Fruit fly (Drosophila melanogaster) whole organism, embryonic: Measurements from ENCODE around the gene HINT1.
A peak's percentile ranks its signal among the peaks of the same experiment; 100 is the strongest.

Experiments used
- Bgb ChIP-seq: fragments of 200-800 bp; sonication (Bioruptor generic); IDR thresholded peaks from 2 replicates; pipeline ENCODE4 v1.3.6; 2022; ENCODE audit warnings: missing biosample characterization, missing genetic modification characterization; ENCODE audit not compliant: partially characterized antibody
- CG11560 ChIP-seq: fragments of 200-800 bp; sonication (Bioruptor generic); IDR thresholded peaks from 3 replicates; pipeline ENCODE4 v1.3.6; 2022; ENCODE audit warnings: missing biosample characterization, missing genetic modification characterization
- CG12219 ChIP-seq: fragments of 200-800 bp; sonication (Bioruptor generic); optimal IDR thresholded peaks from 3 replicates; lab custom pipeline; 2018; ENCODE audit warnings: missing biosample characterization, mild to moderate bottlenecking, missing genetic modification characterization
- CG12744 ChIP-seq: fragments of 200-800 bp; sonication (Bioruptor generic); optimal IDR thresholded peaks from 2 replicates; lab custom pipeline; 2016; ENCODE audit warnings: missing biosample characterization, missing genetic modification characterization
- CG12769 ChIP-seq: fragments of 200-800 bp; sonication (Bioruptor generic); optimal IDR thresholded peaks from 2 replicates; lab custom pipeline; 2019; ENCODE audit warnings: missing biosample characterization, mild to moderate bottlenecking, missing genetic modification characterization, moderate library complexity
- CG14050 ChIP-seq: fragments of 200-800 bp; sonication (Bioruptor generic); IDR thresholded peaks from 3 replicates; pipeline ENCODE4 v1.3.6; 2022; ENCODE audit warnings: missing biosample characterization, missing genetic modification characterization
- CG15514 ChIP-seq: fragments of 200-800 bp; sonication (Bioruptor generic); optimal IDR thresholded peaks from 3 replicates; lab custom pipeline; 2017; ENCODE audit warnings: missing biosample characterization, missing genetic modification characterization, mild to moderate bottlenecking, moderate library complexity, missing genetic modification reagents
- CG15601 ChIP-seq: fragments of 200-800 bp; sonication (Bioruptor generic); optimal IDR thresholded peaks from 3 replicates; lab custom pipeline; 2019; ENCODE audit warnings: missing biosample characterization, mild to moderate bottlenecking, missing genetic modification characterization, moderate library complexity
- CG17829 ChIP-seq: fragments of 200-800 bp; optimal IDR thresholded peaks from 2 replicates; lab custom pipeline; 2019; ENCODE audit warnings: missing biosample characterization, mild to moderate bottlenecking, missing genetic modification characterization, moderate library complexity
- CG2116 ChIP-seq: fragments of 200-800 bp; sonication (Bioruptor generic); optimal IDR thresholded peaks from 3 replicates; lab custom pipeline; 2018; ENCODE audit warnings: missing biosample characterization, mild to moderate bottlenecking, missing genetic modification characterization
- CG30403 ChIP-seq: fragments of 200-800 bp; sonication (Bioruptor generic); optimal IDR thresholded peaks from 3 replicates; lab custom pipeline; 2016; ENCODE audit warnings: missing biosample characterization, missing genetic modification characterization
- CG4617 ChIP-seq: fragments of 200-800 bp; sonication (Bioruptor generic); optimal IDR thresholded peaks from 3 replicates; lab custom pipeline; 2016; ENCODE audit warnings: missing biosample characterization, missing genetic modification characterization, borderline replicate concordance
- CG5180 ChIP-seq: fragments of 200-800 bp; sonication (Bioruptor generic); optimal IDR thresholded peaks from 3 replicates; lab custom pipeline; 2017; ENCODE audit warnings: missing biosample characterization, missing genetic modification characterization, mild to moderate bottlenecking, moderate library complexity, missing genetic modification reagents
- CG6654 ChIP-seq: fragments of 200-800 bp; sonication (Bioruptor generic); optimal IDR thresholded peaks from 2 replicates; lab custom pipeline; 2017; ENCODE audit warnings: missing biosample characterization, mild to moderate bottlenecking, missing genetic modification characterization
- CG6791 ChIP-seq: fragments of 200-800 bp; sonication (Bioruptor generic); IDR thresholded peaks from 3 replicates; pipeline ENCODE4 v1.3.6; 2022; ENCODE audit warnings: missing biosample characterization, missing genetic modification characterization; ENCODE audit not compliant: partially characterized antibody
- CG7556 ChIP-seq: fragments of 200-800 bp; sonication (Bioruptor generic); optimal IDR thresholded peaks from 2 replicates; lab custom pipeline; 2017; ENCODE audit warnings: missing biosample characterization, mild to moderate bottlenecking, missing genetic modification characterization
- CG7987 ChIP-seq: fragments of 200-800 bp; sonication (Bioruptor generic); optimal IDR thresholded peaks from 2 replicates; lab custom pipeline; 2018; ENCODE audit warnings: missing biosample characterization, mild to moderate bottlenecking, missing genetic modification characterization, moderate library complexity
- CG8924 ChIP-seq: fragments of 200-800 bp; optimal IDR thresholded peaks from 3 replicates; lab custom pipeline; 2019; ENCODE audit warnings: missing biosample characterization, mild to moderate bottlenecking, missing genetic modification characterization, moderate library complexity
- CG9727 ChIP-seq: fragments of 200-800 bp; sonication (Bioruptor generic); optimal IDR thresholded peaks from 3 replicates; lab custom pipeline; 2017; ENCODE audit warnings: missing biosample characterization, mild to moderate bottlenecking, missing genetic modification characterization
- CoRest ChIP-seq: fragments of 200-800 bp; sonication (Bioruptor generic); optimal IDR thresholded peaks from 3 replicates; lab custom pipeline; 2018; ENCODE audit warnings: missing biosample characterization, mild to moderate bottlenecking, missing genetic modification characterization, moderate library complexity
- Dad ChIP-seq: fragments of 200-800 bp; sonication (Bioruptor generic); optimal IDR thresholded peaks from 3 replicates; lab custom pipeline; 2016; ENCODE audit warnings: missing biosample characterization, missing genetic modification characterization
- E2f2 ChIP-seq: fragments of 200-800 bp; sonication (Bioruptor generic); IDR thresholded peaks from 2 replicates; pipeline ENCODE4 v1.3.6; 2022; ENCODE audit warnings: missing biosample characterization, missing genetic modification characterization
- Fer1 ChIP-seq: fragments of 200-800 bp; sonication (Bioruptor generic); optimal IDR thresholded peaks from 2 replicates; lab custom pipeline; 2017; ENCODE audit warnings: missing biosample characterization, mild to moderate bottlenecking, missing genetic modification characterization
- Fer3 ChIP-seq: fragments of 200-800 bp; sonication (Bioruptor generic); optimal IDR thresholded peaks from 2 replicates; lab custom pipeline; 2018; ENCODE audit warnings: missing biosample characterization, mild to moderate bottlenecking, missing genetic modification characterization, moderate library complexity
- Gug ChIP-seq: fragments of 200-800 bp; sonication (Bioruptor generic); IDR thresholded peaks from 4 replicates; pipeline ENCODE4 v1.3.6; 2022; ENCODE audit warnings: missing biosample characterization, missing genetic modification characterization
- HHEX ChIP-seq: fragments of 200-800 bp; sonication (Bioruptor generic); optimal IDR thresholded peaks from 3 replicates; lab custom pipeline; 2017; ENCODE audit warnings: missing biosample characterization, mild to moderate bottlenecking, missing genetic modification characterization, missing genetic modification reagents
- Hr78 ChIP-seq, 2 experiments: fragments of 200-800 bp in 1 of 2; fragments of >200 bp in 1 of 2; sonication (Bioruptor generic) in 1 of 2; optimal IDR thresholded peaks; 2 replicates each; lab custom pipeline; 2017 to 2019; ENCODE audit warnings: missing biosample characterization in 2 of 2, missing genetic modification characterization in 2 of 2, mild to moderate bottlenecking in 1 of 2, moderate library complexity in 1 of 2
- Lim3 ChIP-seq: fragments of 200-800 bp; sonication (Bioruptor generic); IDR thresholded peaks from 2 replicates; pipeline ENCODE4 v1.3.6; 2022; ENCODE audit warnings: missing biosample characterization, missing genetic modification characterization
- Mad ChIP-seq: fragments of 200-800 bp; sonication (Bioruptor generic); optimal IDR thresholded peaks from 2 replicates; lab custom pipeline; 2016; ENCODE audit warnings: missing biosample characterization, missing genetic modification characterization
- Med ChIP-seq: fragments of 200-800 bp; sonication (Bioruptor generic); peaks from one replicate; lab custom pipeline; 2016; ENCODE audit warnings: missing biosample characterization, missing genetic modification characterization, mild to moderate bottlenecking, inconsistent platforms, moderate library complexity
- Mrtf ChIP-seq: fragments of 200-800 bp; sonication (Bioruptor generic); IDR thresholded peaks from 3 replicates; pipeline ENCODE4 v1.3.6; 2022; ENCODE audit warnings: missing biosample characterization, missing genetic modification characterization
- NC2α ChIP-seq: fragments of 200-800 bp; sonication (Bioruptor generic); optimal IDR thresholded peaks from 2 replicates; lab custom pipeline; 2016; ENCODE audit warnings: missing biosample characterization, missing genetic modification characterization
- Sin3A ChIP-seq: fragments of >200 bp; optimal IDR thresholded peaks from 2 replicates; lab custom pipeline; 2018
- Spps ChIP-seq: fragments of 200-800 bp; sonication (Bioruptor generic); optimal IDR thresholded peaks from 2 replicates; lab custom pipeline; 2018; ENCODE audit warnings: missing biosample characterization, mild to moderate bottlenecking, missing genetic modification characterization
- Usf ChIP-seq: fragments of 200-800 bp; sonication (Bioruptor generic); optimal IDR thresholded peaks from 2 replicates; lab custom pipeline; 2017; ENCODE audit warnings: missing genotype, missing biosample characterization, missing genetic modification characterization
- YL-1 ChIP-seq: fragments of 200-800 bp; sonication (Bioruptor generic); optimal IDR thresholded peaks from 3 replicates; lab custom pipeline; 2017; ENCODE audit warnings: missing biosample characterization, mild to moderate bottlenecking, missing genetic modification characterization
- ab ChIP-seq: fragments of 200-800 bp; sonication (Bioruptor generic); optimal IDR thresholded peaks from 2 replicates; lab custom pipeline; 2016; ENCODE audit warnings: missing biosample characterization, missing genetic modification characterization
- aop ChIP-seq: fragments of 200-800 bp; sonication (Bioruptor generic); IDR thresholded peaks from 2 replicates; pipeline ENCODE4 v1.3.6; 2022; ENCODE audit warnings: missing biosample characterization, missing genetic modification characterization
- dimm ChIP-seq: fragments of 200-800 bp; sonication (Bioruptor generic); IDR thresholded peaks from 2 replicates; pipeline ENCODE4 v1.3.6; 2022; ENCODE audit warnings: missing biosample characterization, missing genetic modification characterization
- fd3F ChIP-seq: fragments of 200-800 bp; sonication (Bioruptor generic); optimal IDR thresholded peaks from 2 replicates; lab custom pipeline; 2018; ENCODE audit warnings: missing biosample characterization, mild to moderate bottlenecking, missing genetic modification characterization, moderate library complexity
- fd64A ChIP-seq: fragments of 200-800 bp; sonication (Bioruptor generic); optimal IDR thresholded peaks from 3 replicates; lab custom pipeline; 2018; ENCODE audit warnings: missing biosample characterization, mild to moderate bottlenecking, missing genetic modification characterization
- hbn ChIP-seq: fragments of 200-800 bp; sonication (Bioruptor generic); IDR thresholded peaks from 2 replicates; pipeline ENCODE4 v1.3.6; 2022; ENCODE audit warnings: missing biosample characterization, missing genetic modification characterization; ENCODE audit not compliant: partially characterized antibody
- lbe ChIP-seq: fragments of 200-800 bp; sonication (Bioruptor generic); optimal IDR thresholded peaks from 2 replicates; lab custom pipeline; 2016; ENCODE audit warnings: missing biosample characterization, mild to moderate bottlenecking, missing genetic modification characterization
- nmo ChIP-seq: fragments of 200-800 bp; sonication (Bioruptor generic); optimal IDR thresholded peaks from 2 replicates; lab custom pipeline; 2018; ENCODE audit warnings: missing biosample characterization, mild to moderate bottlenecking, missing genetic modification characterization, moderate library complexity
- pb ChIP-seq: fragments of 200-800 bp; sonication (Bioruptor generic); optimal IDR thresholded peaks from 3 replicates; lab custom pipeline; 2016; ENCODE audit warnings: missing biosample characterization, missing genetic modification characterization
- phol ChIP-seq: fragments of 200-800 bp; sonication (Bioruptor generic); optimal IDR thresholded peaks from 3 replicates; lab custom pipeline; 2018; ENCODE audit warnings: missing biosample characterization, mild to moderate bottlenecking, missing genetic modification characterization, moderate library complexity
- sens-2 ChIP-seq: fragments of 200-800 bp; sonication (Bioruptor generic); IDR thresholded peaks from 2 replicates; pipeline ENCODE4 v1.3.6; 2022; ENCODE audit warnings: missing biosample characterization, missing genetic modification characterization
- sima ChIP-seq: fragments of 200-800 bp; sonication (Bioruptor generic); optimal IDR thresholded peaks from 2 replicates; lab custom pipeline; 2016; ENCODE audit warnings: missing biosample characterization, missing genetic modification characterization
- slbo ChIP-seq: fragments of 200-800 bp; sonication (Bioruptor generic); IDR thresholded peaks from 2 replicates; pipeline ENCODE4 v1.3.6; 2022; ENCODE audit warnings: missing biosample characterization, missing genetic modification characterization
- toy ChIP-seq: fragments of 200-800 bp; sonication (Bioruptor generic); IDR thresholded peaks from 2 replicates; pipeline ENCODE4 v1.3.6; 2022; ENCODE audit warnings: missing biosample characterization, missing genetic modification characterization

HINT1 gene

DNA sequence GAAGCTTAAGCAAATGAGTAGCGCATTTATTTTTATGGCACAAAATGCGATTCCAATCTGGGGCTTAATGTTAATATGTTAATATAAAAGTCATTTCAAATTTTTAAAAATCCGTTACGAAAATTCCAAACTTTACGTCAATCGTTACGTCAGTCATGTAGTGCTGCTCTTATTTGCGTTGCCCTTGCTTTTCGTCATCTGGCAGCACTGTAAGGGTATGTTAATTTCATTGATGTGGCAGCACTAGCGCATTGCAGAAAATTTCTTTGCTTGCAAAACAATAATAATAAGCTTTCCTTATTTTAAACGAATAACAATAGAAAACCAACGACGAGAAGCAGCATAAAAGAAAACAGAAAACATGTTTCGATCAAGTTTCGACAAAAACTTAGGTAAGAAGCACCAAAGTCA lies 30.1 kb upstream of the HINT1 start, which contains the start of gene Hrs (continued):
- TF ChIP-seq CoRest (tag; lab: Kevin White, UChicago) (peak; percentile 23), CG7556 (GFP tag; lab: Kevin White, UChicago) (no peak), lbe (GFP tag; lab: Kevin White, UChicago) (peak; percentile 50)
- TF ChIP-seq, all 482 proteins: peak for 80

DNA sequence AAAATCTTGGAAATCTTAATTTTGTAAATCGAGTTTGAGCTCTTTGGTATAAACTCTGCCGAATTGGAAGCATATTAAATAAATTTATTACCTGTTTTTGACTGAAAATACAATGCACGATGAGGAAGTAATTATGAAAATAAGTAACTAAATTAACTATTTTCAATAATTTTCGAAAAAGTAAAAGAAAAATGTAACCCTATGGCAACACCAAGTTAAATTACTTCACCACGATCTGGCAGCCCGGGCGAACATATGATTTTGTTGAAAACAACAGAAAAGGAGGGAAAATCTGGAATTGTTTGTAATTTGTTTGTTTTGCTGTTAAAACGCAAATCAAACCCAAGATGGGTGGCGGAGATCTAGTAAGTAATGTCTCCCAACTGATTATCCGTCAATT lies 25.1 kb upstream of the HINT1 start, which contains the start of the genes CG9961 and Cwc25:
Gene CG9961, minus strand, starts transcription at position 83 of the 400 bp plus-strand sequence.
Gene Cwc25, plus strand, starts transcription at position 247 of the 400 bp plus-strand sequence.
- TF ChIP-seq CG15514 (peak; percentile 25), CG4617 (GFP tag; lab: Kevin White, UChicago) (peak; percentile 26), sens-2 (GFP tag; lab: Robert Waterston, UW) (no peak), CG6791 (GFP tag; lab: Robert Waterston, UW) (no peak), Bgb (GFP tag; lab: Robert Waterston, UW) (no peak), CG6654 (GFP tag; lab: Kevin White, UChicago) (no peak), Med (GFP tag; lab: Kevin White, UChicago) (no peak), Sin3A (lab: Kevin White, UChicago) (no peak), Hr78 (GFP tag; optimal IDR thresholded peaks at IDR 0.05; lab: Kevin White, UChicago) (no peak), pb (GFP tag; lab: Kevin White, UChicago) (no peak), Fer3 (tag; lab: Kevin White, UChicago) (no peak), CG12219 (GFP tag; lab: Kevin White, UChicago) (no peak), CG5180 (GFP tag; lab: Kevin White, UChicago) (no peak), CG12744 (GFP tag; lab: Kevin White, UChicago) (no peak), toy (GFP tag; lab: Robert Waterston, UW) (no peak), Gug (GFP tag; lab: Robert Waterston, UW) (no peak), Dad (no peak), sima (GFP tag; lab: Kevin White, UChicago) (no peak), CG8924 (tag; lab: Kevin White, UChicago) (no peak), Mrtf (no peak), dimm (no peak), HHEX (no peak), slbo (GFP tag; lab: Robert Waterston, UW) (no peak), ab (GFP tag; lab: Kevin White, UChicago) (no peak), fd64A (GFP tag; lab: Kevin White, UChicago) (no peak), CG7987 (no peak), nmo (no peak), CG11560 (no peak), CG30403 (GFP tag; lab: Kevin White, UChicago) (no peak), Spps (no peak), CG17829 (peak; percentile 9), aop (GFP tag; lab: Robert Waterston, UW) (no peak), CG15601 (tag; lab: Kevin White, UChicago) (no peak), hbn (GFP tag; lab: Robert Waterston, UW) (no peak), Mad (no peak), E2f2 (GFP tag; lab: Robert Waterston, UW) (peak; percentile 64), CG12769 (tag; lab: Kevin White, UChicago) (no peak), Usf (GFP tag; lab: Kevin White, UChicago) (no peak), YL-1 (GFP tag; lab: Kevin White, UChicago) (peak; percentile 16), fd3F (GFP tag; lab: Kevin White, UChicago) (no peak), CG9727 (GFP tag; lab: Kevin White, UChicago) (no peak), CG2116 (GFP tag; lab: Kevin White, UChicago) (peak; percentile 12), NC2α (no peak), Fer1 (GFP tag; lab: Kevin White, UChicago) (peak; percentile 1), phol (tag; lab: Kevin White, UChicago) (peak; percentile 25), Lim3 (GFP tag; lab: Robert Waterston, UW) (no peak), CG14050 (GFP tag; lab: Robert Waterston, UW) (no peak)
